Fruit fly (Drosophila melanogaster): ENCODE data around the gene spi.

The spi gene

dm6 chr2L:19575626-19576298 lies 1.4 kb downstream of the spi start (continued):
- TF ChIP-seq pan (optimal IDR thresholded peaks at IDR 0.05) (no peak), pan (GFP tag; optimal IDR thresholded peaks at IDR 0.05 in 1 of 2, IDR thresholded peaks at IDR 0.05 in 1 of 2) (peak in 1 of 2 experiments; percentile 95), Doc2 (GFP tag; IDR thresholded peaks at IDR 0.05) (peak; percentile 78), esg (GFP tag; conservative IDR thresholded peaks at IDR 0.05) (peak; percentile 97), CG12659 (GFP tag; optimal IDR thresholded peaks at IDR 0.05) (peak; percentile 97), gfzf (GFP tag; optimal IDR thresholded peaks at IDR 0.05) (peak; percentile 35), nau (GFP tag; optimal IDR thresholded peaks at IDR 0.05) (peak; percentile 91), CG32767 (GFP tag; IDR thresholded peaks at IDR 0.05) (peak; percentile 59; the same call in 1 of the 2 replicates), da (GFP tag; optimal IDR thresholded peaks at IDR 0.05) (peak; percentile 94), trem (tag; optimal IDR thresholded peaks at IDR 0.05) (peak; percentile 91), tup (GFP tag; optimal IDR thresholded peaks at IDR 0.05) (peak; percentile 85), gem (tag; optimal IDR thresholded peaks at IDR 0.05) (peak; percentile 98), CHES-1-like (GFP tag; optimal IDR thresholded peaks at IDR 0.05) (peak; percentile 96), ken (GFP tag; IDR thresholded peaks at IDR 0.05) (peak; percentile 89), cato (GFP tag; optimal IDR thresholded peaks at IDR 0.05; ENCODE audit: borderline replicate concordance) (peak; percentile 89), CG10431 (GFP tag; optimal IDR thresholded peaks at IDR 0.05) (peak; percentile 73), ATbp (GFP tag; optimal IDR thresholded peaks at IDR 0.05) (peak; percentile 88), al (GFP tag; IDR thresholded peaks at IDR 0.05) (peak; percentile 95), CG6272 (GFP tag; IDR thresholded peaks at IDR 0.05) (peak; percentile 94), NfI (GFP tag; optimal IDR thresholded peaks at IDR 0.05) (peak; percentile 97), CG7987 (GFP tag; optimal IDR thresholded peaks at IDR 0.05) (peak; percentile 74), rib (GFP tag; IDR thresholded peaks at IDR 0.05) (no peak; the same call in 1 of the 2 replicates), bsh (GFP tag; optimal IDR thresholded peaks at IDR 0.05) (peak; percentile 92 to 94), disco-r (GFP tag; optimal IDR thresholded peaks at IDR 0.05) (peak; percentile 94), CG13624 (GFP tag; optimal IDR thresholded peaks at IDR 0.05) (peak; percentile 98), zen (tag; optimal IDR thresholded peaks at IDR 0.05) (peak; percentile 82), zf30C (GFP tag; optimal IDR thresholded peaks at IDR 0.05) (no peak), dimm (GFP tag; IDR thresholded peaks at IDR 0.05) (peak; percentile 76), Hr39 (optimal IDR thresholded peaks at IDR 0.05) (no peak), CG32532 (GFP tag; IDR thresholded peaks at IDR 0.05) (peak; percentile 94), CG4404 (GFP tag; IDR thresholded peaks at IDR 0.05) (peak; percentile 95), CG8290 (GFP tag; optimal IDR thresholded peaks at IDR 0.05) (peak; percentile 91), CG8290 (tag; optimal IDR thresholded peaks at IDR 0.05) (peak; percentile 89 to 94), CG8944 (GFP tag; optimal IDR thresholded peaks at IDR 0.05) (peak; percentile 94), CG3065 (GFP tag; optimal IDR thresholded peaks at IDR 0.05) (peak; percentile 87), CG8281 (tag; optimal IDR thresholded peaks at IDR 0.05) (peak; percentile 79), ttk (GFP tag; IDR thresholded peaks at IDR 0.05) (peak; percentile 85), pho (GFP tag; optimal IDR thresholded peaks at IDR 0.05) (peak; percentile 98), crc (GFP tag; optimal IDR thresholded peaks at IDR 0.05) (peak; percentile 95), CG4360 (GFP tag; IDR thresholded peaks at IDR 0.05) (no peak; the same call in 1 of the 2 replicates), prd (optimal IDR thresholded peaks at IDR 0.05) (no peak), prd (GFP tag; IDR thresholded peaks at IDR 0.05) (peak; percentile 96), emc (GFP tag; optimal IDR thresholded peaks at IDR 0.05) (peak; percentile 96), E2f2 (GFP tag; IDR thresholded peaks at IDR 0.05) (peak; percentile 78), tin (GFP tag; optimal IDR thresholded peaks at IDR 0.05) (peak; percentile 96), CG6765 (GFP tag; optimal IDR thresholded peaks at IDR 0.05) (peak; percentile 92), Hmr (GFP tag; optimal IDR thresholded peaks at IDR 0.05) (peak; percentile 97), vnd (GFP tag; IDR thresholded peaks at IDR 0.05; ENCODE audit: partially characterized antibody) (no peak), CG2129 (GFP tag; IDR thresholded peaks at IDR 0.05; ENCODE audit: partially characterized antibody) (no peak), CG4707 (GFP tag; optimal IDR thresholded peaks at IDR 0.05) (peak; percentile 99), CG17328 (GFP tag; IDR thresholded peaks at IDR 0.05) (peak; percentile 85)
